Worm (Caenorhabditis elegans) whole organism, late embryonic: Measurements from ENCODE around the gene F09E5.8.

Source experiments
- C38D4.7 ChIP-seq: fragments of 200-800 bp; sonication (Bioruptor generic); optimal IDR thresholded peaks from 2 replicates; lab custom pipeline; 2018; ENCODE audit warnings: mild to moderate bottlenecking, missing genetic modification characterization, moderate library complexity, missing compliant biosample characterization
- T23F11.4 ChIP-seq: fragments of 200-800 bp; sonication (Bioruptor generic); optimal IDR thresholded peaks from 2 replicates; lab custom pipeline; 2018; ENCODE audit warnings: mild to moderate bottlenecking, missing genetic modification characterization, missing compliant biosample characterization
- ama-1 ChIP-seq: fragments of 150-350 bp; optimal IDR thresholded peaks from 2 replicates; lab custom pipeline; 2014
- ceh-14 ChIP-seq: sonication (generic microtip); optimal IDR thresholded peaks from 2 replicates; lab custom pipeline; 2016; ENCODE audit warnings: missing genotype, missing genetic modification characterization, missing compliant biosample characterization
- ceh-18 ChIP-seq: sonication (generic microtip); optimal IDR thresholded peaks from 2 replicates; lab custom pipeline; 2016; ENCODE audit warnings: missing genetic modification characterization, missing compliant biosample characterization
- ceh-19 ChIP-seq: fragments of 200-800 bp; sonication (Bioruptor generic); optimal IDR thresholded peaks from 2 replicates; lab custom pipeline; 2018; ENCODE audit warnings: mild to moderate bottlenecking, missing genetic modification characterization, missing compliant biosample characterization
- ceh-2 ChIP-seq: sonication (generic microtip); optimal IDR thresholded peaks from 2 replicates; lab custom pipeline; 2016; ENCODE audit warnings: missing genotype, missing genetic modification characterization, missing compliant biosample characterization
- ceh-30 ChIP-seq: fragments of 150-350 bp; optimal IDR thresholded peaks from 2 replicates; lab custom pipeline; 2014; ENCODE audit warnings: missing biosample characterization, missing genetic modification characterization
- ceh-31 ChIP-seq: sonication (generic microtip); optimal IDR thresholded peaks from 2 replicates; lab custom pipeline; 2016; ENCODE audit warnings: missing genetic modification characterization, missing compliant biosample characterization
- ceh-45 ChIP-seq: fragments of 200-800 bp; sonication (Bioruptor generic); IDR thresholded peaks from 2 replicates; pipeline ENCODE4 v1.3.6; 2022; ENCODE audit warnings: missing genetic modification reagents, missing genetic modification characterization, missing compliant biosample characterization
- che-1 ChIP-seq: sonication (generic microtip); optimal IDR thresholded peaks from 2 replicates; lab custom pipeline; 2016; ENCODE audit warnings: mild to moderate bottlenecking, missing genetic modification characterization, missing compliant biosample characterization
- dmd-4 ChIP-seq: sonication (generic microtip); optimal IDR thresholded peaks from 2 replicates; lab custom pipeline; 2016; ENCODE audit warnings: borderline replicate concordance, missing genetic modification characterization, missing compliant biosample characterization
- elt-2 ChIP-seq: sonication (generic microtip); optimal IDR thresholded peaks from 2 replicates; lab custom pipeline; 2016; ENCODE audit warnings: missing genetic modification reagents, missing genetic modification characterization, missing compliant biosample characterization
- eyg-1 ChIP-seq: sonication (generic microtip); optimal IDR thresholded peaks from 2 replicates; lab custom pipeline; 2016; ENCODE audit warnings: missing genotype, missing genetic modification characterization, missing compliant biosample characterization
- fax-1 ChIP-seq: sonication (generic microtip); optimal IDR thresholded peaks from 2 replicates; lab custom pipeline; 2016; ENCODE audit warnings: missing genotype, missing genetic modification characterization, missing compliant biosample characterization
- fkh-10 ChIP-seq: fragments of 150-350 bp; optimal IDR thresholded peaks from 2 replicates; lab custom pipeline; 2014; ENCODE audit warnings: missing biosample characterization, missing genetic modification reagents, missing genetic modification characterization
- gmeb-2 ChIP-seq: sonication (generic microtip); optimal IDR thresholded peaks from 2 replicates; lab custom pipeline; 2016; ENCODE audit warnings: missing genetic modification characterization, inconsistent platforms, missing compliant biosample characterization
- hlh-13 ChIP-seq: fragments of 200-800 bp; sonication (Bioruptor generic); optimal IDR thresholded peaks from 2 replicates; lab custom pipeline; 2018; ENCODE audit warnings: mild to moderate bottlenecking, missing genetic modification characterization, missing compliant biosample characterization
- hlh-30 ChIP-seq: sonication (generic microtip); optimal IDR thresholded peaks from 2 replicates; lab custom pipeline; 2017; ENCODE audit warnings: antibody characterized with exemption, missing genetic modification characterization, missing compliant biosample characterization; ENCODE audit not compliant: insufficient read depth
- hlh-6 ChIP-seq: sonication (generic microtip); optimal IDR thresholded peaks from 2 replicates; lab custom pipeline; 2016; ENCODE audit warnings: missing genotype, missing genetic modification characterization, missing compliant biosample characterization
- hlh-8 ChIP-seq: sonication (generic microtip); optimal IDR thresholded peaks from 2 replicates; lab custom pipeline; 2016; ENCODE audit warnings: missing genotype, missing genetic modification characterization, missing compliant biosample characterization
- lin-11 ChIP-seq: fragments of 200-800 bp; sonication (Bioruptor generic); optimal IDR thresholded peaks from 2 replicates; lab custom pipeline; 2018; ENCODE audit warnings: mild to moderate bottlenecking, missing genetic modification characterization, missing compliant biosample characterization
- madf-2 ChIP-seq: sonication (generic microtip); optimal IDR thresholded peaks from 2 replicates; lab custom pipeline; 2017; ENCODE audit warnings: missing genetic modification characterization, missing compliant biosample characterization
- mec-3 ChIP-seq: sonication (generic microtip); optimal IDR thresholded peaks from 2 replicates; lab custom pipeline; 2016; ENCODE audit warnings: borderline replicate concordance, missing genetic modification characterization, missing compliant biosample characterization
- nfya-1 ChIP-seq: sonication (generic microtip); optimal IDR thresholded peaks from 2 replicates; lab custom pipeline; 2017; ENCODE audit warnings: missing genetic modification characterization, mild to moderate bottlenecking, missing compliant biosample characterization, antibody characterized with exemption, moderate library complexity
- npax-4 ChIP-seq: sonication (generic microtip); optimal IDR thresholded peaks from 2 replicates; lab custom pipeline; 2016; ENCODE audit warnings: missing genetic modification characterization, missing compliant biosample characterization
- pat-9 ChIP-seq: fragments of 200-800 bp; sonication (Bioruptor generic); optimal IDR thresholded peaks from 2 replicates; lab custom pipeline; 2018; ENCODE audit warnings: mild to moderate bottlenecking, missing genetic modification characterization, moderate library complexity, missing compliant biosample characterization
- pax-1 ChIP-seq: fragments of 150-350 bp; optimal IDR thresholded peaks from 2 replicates; lab custom pipeline; 2014; ENCODE audit warnings: missing biosample characterization, missing genetic modification characterization
- pha-4 ChIP-seq: fragments of 150-350 bp; optimal IDR thresholded peaks from 2 replicates; lab custom pipeline; 2018; ENCODE audit warnings: missing biosample characterization, missing genetic modification reagents, missing genetic modification characterization
- pqm-1 ChIP-seq: sonication (generic microtip); optimal IDR thresholded peaks from 2 replicates; lab custom pipeline; 2016; ENCODE audit warnings: missing genetic modification characterization, missing compliant biosample characterization
- ref-2 ChIP-seq: sonication (generic microtip); optimal IDR thresholded peaks from 2 replicates; lab custom pipeline; 2016; ENCODE audit warnings: missing genetic modification characterization, missing compliant biosample characterization
- rnt-1 ChIP-seq: sonication (generic microtip); optimal IDR thresholded peaks from 2 replicates; lab custom pipeline; 2016; ENCODE audit warnings: missing genetic modification characterization, missing compliant biosample characterization
- sox-2 ChIP-seq: fragments of 200-800 bp; sonication (Bioruptor generic); IDR thresholded peaks from 2 replicates; pipeline ENCODE4 v1.3.6; 2022; ENCODE audit warnings: missing genetic modification reagents, missing genetic modification characterization, missing compliant biosample characterization
- sox-4 ChIP-seq: sonication (generic microtip); optimal IDR thresholded peaks from 2 replicates; lab custom pipeline; 2017; ENCODE audit warnings: mild to moderate bottlenecking, missing genetic modification characterization, inconsistent platforms, missing compliant biosample characterization
- syd-9 ChIP-seq: sonication (generic microtip); optimal IDR thresholded peaks from 2 replicates; lab custom pipeline; 2016; ENCODE audit warnings: mild to moderate bottlenecking, missing genetic modification characterization, moderate library complexity, missing compliant biosample characterization
- tbx-2 ChIP-seq: sonication (generic microtip); optimal IDR thresholded peaks from 2 replicates; lab custom pipeline; 2016; ENCODE audit warnings: missing genetic modification characterization, missing compliant biosample characterization
- tbx-7 ChIP-seq: sonication (generic microtip); optimal IDR thresholded peaks from 2 replicates; lab custom pipeline; 2016; ENCODE audit warnings: missing genotype, missing genetic modification characterization, missing compliant biosample characterization
- ttx-3 ChIP-seq: sonication (generic microtip); optimal IDR thresholded peaks from 2 replicates; lab custom pipeline; 2016; ENCODE audit warnings: missing genetic modification reagents, missing genetic modification characterization, missing compliant biosample characterization
- unc-42 ChIP-seq: sonication (generic microtip); optimal IDR thresholded peaks from 2 replicates; lab custom pipeline; 2016; ENCODE audit warnings: missing genotype, missing genetic modification characterization, missing compliant biosample characterization
- unc-55 ChIP-seq: sonication (generic microtip); optimal IDR thresholded peaks from 2 replicates; lab custom pipeline; 2017; ENCODE audit warnings: missing biosample characterization, missing genetic modification reagents, missing genetic modification characterization
- unc-86 ChIP-seq: sonication (generic microtip); optimal IDR thresholded peaks from 2 replicates; lab custom pipeline; 2016; ENCODE audit warnings: missing genetic modification characterization, missing compliant biosample characterization
- ztf-16 ChIP-seq: sonication (generic microtip); optimal IDR thresholded peaks from 2 replicates; lab custom pipeline; 2017; ENCODE audit warnings: missing genetic modification characterization, missing compliant biosample characterization

F09E5.8 gene

ce11 chrII:5346350-5346749, 4.1 kb upstream of the F09E5.8 start:
- TF ChIP-seq elt-2 = peak; percentile 23
- TF ChIP-seq unc-86 (tag; lab: Kevin White, UChicago) = peak; percentile 6
- peak; percentile 22 for TF ChIP-seq ceh-2 (tag; lab: Kevin White, UChicago)
- peak; percentile 56 for TF ChIP-seq ceh-31 (tag; lab: Kevin White, UChicago)
- TF ChIP-seq ceh-45 = peak; percentile 66
- TF ChIP-seq unc-42 (tag; lab: Kevin White, UChicago) = peak; percentile 55
- peak; percentile 42; the same call in 1 of the 2 replicates for TF ChIP-seq sox-2 (GFP tag; lab: Robert Waterston, UW)

- TF ChIP-seq fax-1 (tag; lab: Kevin White, UChicago) (no peak), ttx-3 (tag; lab: Kevin White, UChicago) (no peak), T23F11.4 (GFP tag; lab: Kevin White, UChicago) (no peak), pqm-1 (no peak), pax-1 (tag; lab: Kevin White, UChicago) (no peak), ceh-30 (tag; lab: Kevin White, UChicago) (no peak), nfya-1 (tag; lab: Kevin White, UChicago) (no peak)
- TF ChIP-seq, all 69 proteins: peak for 0
Measured at ce11 chrII:5351799-5352198, 1.3 kb downstream of the F09E5.8 start, which contains the start of gene F09E5.7. F09E5.7 (plus strand) TSS chrII:5352099.

- TF ChIP-seq eyg-1 (no peak), elt-2 (peak; percentile 9)
Measured at ce11 chrII:5353642-5354041, 3.2 kb downstream of the F09E5.8 start.

ce11 chrII:5355384-5355783, 4.9 kb downstream of the F09E5.8 start, which contains the start of gene srg-69:
srg-69 (plus strand) TSS chrII:5355684.
- TF ChIP-seq ceh-30 (tag; lab: Kevin White, UChicago) (no peak), madf-2 (tag; lab: Kevin White, UChicago) (no peak)

- peak; percentile 87 for TF ChIP-seq tbx-7 (tag; lab: Kevin White, UChicago)
- TF ChIP-seq hlh-6 (tag; lab: Kevin White, UChicago) = peak; percentile 53
- no peak for TF ChIP-seq pat-9 (tag; lab: Kevin White, UChicago)
- no peak for TF ChIP-seq fkh-10
- TF ChIP-seq unc-55 = no peak
- TF ChIP-seq ztf-16 (tag; lab: Kevin White, UChicago) = peak; percentile 36
- TF ChIP-seq pqm-1 = no peak
- TF ChIP-seq ama-1 (lab: Kevin White, UChicago) = no peak
- TF ChIP-seq lin-11 (tag; lab: Kevin White, UChicago) = no peak
- TF ChIP-seq pha-4 = no peak
- TF ChIP-seq ceh-18 (tag; lab: Kevin White, UChicago) = peak; percentile 55
- TF ChIP-seq dmd-4 (tag; lab: Kevin White, UChicago) = peak; percentile 49
- TF ChIP-seq hlh-30 (tag; lab: Kevin White, UChicago) = no peak
- TF ChIP-seq mec-3 = peak; percentile 85
- TF ChIP-seq ceh-14 (tag; lab: Kevin White, UChicago) = peak; percentile 52
- TF ChIP-seq ceh-19 = no peak
- TF ChIP-seq sox-4 (tag; lab: Kevin White, UChicago) = no peak
- peak; percentile 97 for TF ChIP-seq tbx-2 (tag; lab: Kevin White, UChicago)
- peak; percentile 86 for TF ChIP-seq ref-2 (tag; lab: Kevin White, UChicago)
- TF ChIP-seq npax-4 (tag; lab: Kevin White, UChicago) = no peak
- TF ChIP-seq hlh-8 (tag; lab: Kevin White, UChicago) = peak; percentile 63
- TF ChIP-seq unc-42 (tag; lab: Kevin White, UChicago) = peak; percentile 46
- TF ChIP-seq gmeb-2 (tag; lab: Kevin White, UChicago) = peak; percentile 34
- TF ChIP-seq syd-9 (tag; lab: Kevin White, UChicago) = peak; percentile 20
- peak; percentile 97 for TF ChIP-seq ceh-31 (tag; lab: Kevin White, UChicago)
- no peak for TF ChIP-seq ceh-30 (tag; lab: Kevin White, UChicago)
- TF ChIP-seq unc-86 (tag; lab: Kevin White, UChicago) = peak; percentile 66
- peak; percentile 61 for TF ChIP-seq hlh-13 (GFP tag; lab: Kevin White, UChicago)
- peak; percentile 95 for TF ChIP-seq ceh-2 (tag; lab: Kevin White, UChicago)
- TF ChIP-seq ttx-3 (tag; lab: Kevin White, UChicago) = peak; percentile 7
- TF ChIP-seq C38D4.7 = no peak
- TF ChIP-seq che-1 (tag; lab: Kevin White, UChicago) = no peak
- no peak for TF ChIP-seq eyg-1
- TF ChIP-seq elt-2 = peak; percentile 98
- TF ChIP-seq rnt-1 (tag; lab: Kevin White, UChicago) = peak; percentile 70
Measured at ce11 chrII:5358137-5358745, 7.8 kb downstream of the F09E5.8 start, which contains the start of the genes F09E5.11 and bmy-1. F09E5.11 (minus strand) TSS chrII:5358187. bmy-1 (plus strand) TSS chrII:5358695.
